Worm (Caenorhabditis elegans) whole organism, L1 larva: ENCODE measurements around the gene fbxa-66.

Source experiments
- C04F5.9 ChIP-seq: sonication (generic microtip); optimal IDR thresholded peaks from 2 replicates; lab custom pipeline; 2016; ENCODE audit warnings: missing genetic modification characterization, missing compliant biosample characterization
- C16A3.4 ChIP-seq: fragments of 150-350 bp; optimal IDR thresholded peaks from 2 replicates; lab custom pipeline; 2014; ENCODE audit warnings: missing biosample characterization, missing genetic modification characterization
- C34B4.2 ChIP-seq: sonication (generic microtip); optimal IDR thresholded peaks from 2 replicates; lab custom pipeline; 2017; ENCODE audit warnings: mild to moderate bottlenecking, missing genetic modification characterization, missing compliant biosample characterization
- aha-1 ChIP-seq: fragments of 150-350 bp; optimal IDR thresholded peaks from 2 replicates; lab custom pipeline; 2014; ENCODE audit warnings: missing biosample characterization, missing genetic modification characterization
- aly-2 ChIP-seq: fragments of 150-350 bp; optimal IDR thresholded peaks from 2 replicates; lab custom pipeline; 2014; ENCODE audit warnings: missing biosample characterization, missing genetic modification characterization
- blmp-1 ChIP-seq: fragments of 150-350 bp; optimal IDR thresholded peaks from 2 replicates; lab custom pipeline; 2014; ENCODE audit warnings: missing biosample characterization, missing genetic modification characterization
- ces-1 ChIP-seq: fragments of 150-350 bp; optimal IDR thresholded peaks from 2 replicates; lab custom pipeline; 2014; ENCODE audit warnings: missing biosample characterization, missing genetic modification reagents, missing genetic modification characterization
- efl-1 ChIP-seq, 4 experiments: fragments of 150-350 bp; optimal IDR thresholded peaks in 3 of 4; peaks in 1 of 4; 1 replicate in 1 of 4; 2 replicates in 3 of 4; lab custom pipeline; 2014; ENCODE audit warnings: missing biosample characterization in 2 of 4, missing genetic modification characterization in 2 of 4, missing genetic modification reagents in 2 of 4
- egl-13 ChIP-seq: sonication (generic microtip); optimal IDR thresholded peaks from 2 replicates; lab custom pipeline; 2016; ENCODE audit warnings: missing genotype, missing genetic modification reagents, missing genetic modification characterization, missing compliant biosample characterization
- egl-27 ChIP-seq, 2 experiments: fragments of 150-350 bp in 1 of 2; sonication (generic microtip); optimal IDR thresholded peaks; 3 replicates each; lab custom pipeline; 2017 to 2018; ENCODE audit warnings: missing biosample characterization in 2 of 2, missing genetic modification characterization in 2 of 2, missing genetic modification reagents in 2 of 2
- elt-3 ChIP-seq, 6 experiments: fragments of 150-350 bp in 1 of 6; sonication (generic microtip); optimal IDR thresholded peaks; 2 replicates each; lab custom pipeline; 2017 to 2018; ENCODE audit warnings: missing biosample characterization in 6 of 6, missing genetic modification characterization in 6 of 6, inconsistent platforms in 1 of 6
- ets-5 ChIP-seq: fragments of 200-800 bp; sonication (Bioruptor generic); IDR thresholded peaks from 2 replicates; pipeline ENCODE4 v1.3.6; 2022; ENCODE audit warnings: missing genetic modification characterization, missing compliant biosample characterization
- fkh-10 ChIP-seq: sonication (generic microtip); optimal IDR thresholded peaks from 2 replicates; lab custom pipeline; 2017; ENCODE audit warnings: missing biosample characterization, missing genetic modification reagents, missing genetic modification characterization
- fos-1 ChIP-seq: fragments of 150-350 bp; optimal IDR thresholded peaks from 2 replicates; lab custom pipeline; 2014; ENCODE audit warnings: missing biosample characterization, missing genetic modification characterization
- grh-1 ChIP-seq: fragments of 200-800 bp; sonication (Bioruptor generic); IDR thresholded peaks from 2 replicates; pipeline ENCODE4 v1.3.6; 2022; ENCODE audit warnings: missing genetic modification reagents, missing genetic modification characterization, missing compliant biosample characterization
- hlh-17 ChIP-seq: fragments of 200-800 bp; sonication (Bioruptor generic); optimal IDR thresholded peaks from 2 replicates; lab custom pipeline; 2018; ENCODE audit warnings: missing genetic modification characterization, mild to moderate bottlenecking, missing compliant biosample characterization, moderate library complexity, borderline replicate concordance
- lin-13 ChIP-seq: fragments of 150-350 bp; optimal IDR thresholded peaks from 2 replicates; lab custom pipeline; 2014; ENCODE audit warnings: missing biosample characterization, missing genetic modification reagents, missing genetic modification characterization
- lin-14 ChIP-seq: fragments of 200-800 bp; sonication (Bioruptor generic); optimal IDR thresholded peaks from 2 replicates; lab custom pipeline; 2018; ENCODE audit warnings: mild to moderate bottlenecking, missing genetic modification characterization, moderate library complexity, missing compliant biosample characterization
- lin-39 ChIP-seq: fragments of 150-350 bp; optimal IDR thresholded peaks from 2 replicates; lab custom pipeline; 2014; ENCODE audit warnings: missing biosample characterization, missing genetic modification reagents, missing genetic modification characterization
- lsy-2 ChIP-seq, 2 experiments: fragments of 150-350 bp; optimal IDR thresholded peaks; 2 replicates each; lab custom pipeline; 2014; ENCODE audit warnings: missing biosample characterization in 2 of 2, missing genetic modification characterization in 2 of 2
- mdl-1 ChIP-seq, 2 experiments: fragments of 150-350 bp; optimal IDR thresholded peaks; 2 replicates each; lab custom pipeline; 2014 to 2017; ENCODE audit warnings: missing biosample characterization in 2 of 2, missing genetic modification characterization in 2 of 2, inconsistent platforms in 1 of 2
- mep-1 ChIP-seq: fragments of 150-350 bp; optimal IDR thresholded peaks from 2 replicates; lab custom pipeline; 2014; ENCODE audit warnings: missing biosample characterization, missing genetic modification characterization
- nhr-11 ChIP-seq: fragments of 150-350 bp; optimal IDR thresholded peaks from 2 replicates; lab custom pipeline; 2014; ENCODE audit warnings: missing biosample characterization, missing genetic modification characterization
- nhr-12 ChIP-seq: sonication (generic microtip); optimal IDR thresholded peaks from 2 replicates; lab custom pipeline; 2017; ENCODE audit warnings: missing biosample characterization, missing genetic modification characterization
- nhr-20 ChIP-seq: sonication (generic microtip); optimal IDR thresholded peaks from 2 replicates; lab custom pipeline; 2016; ENCODE audit warnings: mild to moderate bottlenecking, missing genetic modification characterization, missing compliant biosample characterization
- nhr-28 ChIP-seq: fragments of 150-350 bp; optimal IDR thresholded peaks from 2 replicates; lab custom pipeline; 2014; ENCODE audit warnings: missing biosample characterization, missing genetic modification characterization
- nhr-71 ChIP-seq: sonication (generic microtip); optimal IDR thresholded peaks from 2 replicates; lab custom pipeline; 2016; ENCODE audit warnings: mild to moderate bottlenecking, missing genetic modification characterization, moderate library complexity, missing compliant biosample characterization
- nhr-77 ChIP-seq: fragments of 150-350 bp; optimal IDR thresholded peaks from 2 replicates; lab custom pipeline; 2014; ENCODE audit warnings: missing biosample characterization, missing genetic modification characterization
- nhr-84 ChIP-seq: sonication (generic microtip); optimal IDR thresholded peaks from 2 replicates; lab custom pipeline; 2017; ENCODE audit warnings: missing biosample characterization, missing genetic modification characterization
- nhr-85 ChIP-seq: sonication (generic microtip); peaks from one replicate; lab custom pipeline; 2016; ENCODE audit warnings: missing genetic modification characterization, inconsistent platforms, missing compliant biosample characterization
- nhr-90 ChIP-seq: sonication (generic microtip); optimal IDR thresholded peaks from 2 replicates; lab custom pipeline; 2016; ENCODE audit warnings: mild to moderate bottlenecking, missing genetic modification characterization, missing compliant biosample characterization; ENCODE audit not compliant: poor library complexity
- skn-1 ChIP-seq: fragments of 150-350 bp; optimal IDR thresholded peaks from 2 replicates; lab custom pipeline; 2014; ENCODE audit warnings: missing biosample characterization, missing genetic modification characterization
- snu-23 ChIP-seq: sonication (generic microtip); optimal IDR thresholded peaks from 2 replicates; lab custom pipeline; 2016; ENCODE audit warnings: missing genetic modification characterization, missing compliant biosample characterization
- sptf-1 ChIP-seq: fragments of 150-350 bp; optimal IDR thresholded peaks from 2 replicates; lab custom pipeline; 2014; ENCODE audit warnings: missing biosample characterization, missing genetic modification characterization
- sup-37 ChIP-seq: fragments of 200-800 bp; sonication (Bioruptor generic); optimal IDR thresholded peaks from 2 replicates; lab custom pipeline; 2018; ENCODE audit warnings: mild to moderate bottlenecking, missing genetic modification characterization, missing compliant biosample characterization
- swsn-7 ChIP-seq: sonication (generic microtip); optimal IDR thresholded peaks from 2 replicates; lab custom pipeline; 2016; ENCODE audit warnings: missing genetic modification characterization, missing compliant biosample characterization
- tlp-1 ChIP-seq: fragments of 150-350 bp; optimal IDR thresholded peaks from 2 replicates; lab custom pipeline; 2014; ENCODE audit warnings: missing biosample characterization, missing genetic modification characterization
- unc-130 ChIP-seq: fragments of 150-350 bp; optimal IDR thresholded peaks from 2 replicates; lab custom pipeline; 2017; ENCODE audit warnings: missing biosample characterization, missing genetic modification characterization, inconsistent platforms
- unc-30 ChIP-seq: sonication (generic microtip); optimal IDR thresholded peaks from 2 replicates; lab custom pipeline; 2017; ENCODE audit warnings: missing biosample characterization, missing genetic modification characterization
- unc-62 ChIP-seq: fragments of 150-350 bp; optimal IDR thresholded peaks from 2 replicates; lab custom pipeline; 2014; ENCODE audit warnings: missing biosample characterization, missing genetic modification reagents, missing genetic modification characterization
- unc-98 ChIP-seq: fragments of 200-800 bp; sonication (Bioruptor generic); IDR thresholded peaks from 2 replicates; pipeline ENCODE4 v1.3.6; 2022; ENCODE audit warnings: missing genetic modification characterization, missing compliant biosample characterization
- xbp-1 ChIP-seq: sonication (generic microtip); optimal IDR thresholded peaks from 2 replicates; lab custom pipeline; 2016; ENCODE audit warnings: missing genetic modification characterization, missing compliant biosample characterization
- zip-4 ChIP-seq: fragments of 200-800 bp; sonication (Bioruptor generic); optimal IDR thresholded peaks from 2 replicates; lab custom pipeline; 2018; ENCODE audit warnings: mild to moderate bottlenecking, missing genetic modification characterization, moderate library complexity, missing compliant biosample characterization

Gene fbxa-66

DNA sequence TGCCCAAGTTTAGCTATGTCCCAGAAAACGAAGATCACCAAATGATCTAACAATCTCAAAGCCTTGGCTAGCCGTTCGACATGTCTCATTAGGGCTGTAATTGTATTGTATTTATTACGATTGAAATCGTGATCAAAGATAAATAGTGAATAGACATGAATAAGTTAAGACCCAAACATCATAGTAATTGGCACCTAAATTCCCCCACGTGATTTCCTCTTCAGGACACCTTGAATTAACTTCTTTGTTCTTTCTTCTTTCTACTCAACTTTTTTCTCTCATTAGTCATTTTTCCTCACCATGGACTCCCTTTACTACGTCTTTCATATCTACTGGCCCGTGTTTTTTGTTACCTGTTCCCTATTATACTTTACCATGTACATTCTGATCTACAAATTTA lies 48.8 kb upstream of the fbxa-66 start, which contains the start of gene srd-69:
TSS of gene srd-69 (plus strand) at position 301 of the 400 bp plus-strand sequence.
- no peak for TF ChIP-seq swsn-7 (tag; lab: Kevin White, UChicago)
- no peak for TF ChIP-seq sup-37 (GFP tag; lab: Kevin White, UChicago)
- TF ChIP-seq grh-1 (GFP tag; lab: Robert Waterston, UW) = no peak
- TF ChIP-seq unc-98 (GFP tag; lab: Robert Waterston, UW) = no peak

DNA sequence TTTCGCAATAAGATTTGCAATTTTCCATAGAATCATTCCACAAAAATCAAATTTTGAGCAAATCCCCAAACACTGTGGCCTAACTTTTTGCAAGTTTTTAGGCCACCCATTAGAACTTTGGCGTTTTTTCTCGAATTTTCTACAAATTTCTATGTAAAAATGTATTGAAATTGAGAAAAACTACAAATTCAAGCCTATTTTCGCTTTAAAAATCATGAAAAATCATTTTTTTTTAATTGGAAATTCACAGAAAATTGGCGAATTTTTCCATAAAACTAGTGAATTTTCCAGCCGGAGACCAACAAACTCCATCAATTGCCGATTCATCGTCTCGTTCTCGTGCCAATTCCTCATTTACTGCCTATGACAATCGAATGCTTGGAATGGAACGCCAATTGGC lies 36.1 kb upstream of the fbxa-66 start:
- TF ChIP-seq efl-1 (optimal IDR thresholded peaks at IDR 0.05; lab: Kevin White, UChicago) (no peak), efl-1 (GFP tag; optimal IDR thresholded peaks at IDR 0.05 in 1 of 2; lab: Kevin White, UChicago) (peak in 1 of 2 experiments; percentile 91), skn-1 (tag; lab: Kevin White, UChicago) (no peak), unc-30 (tag; lab: Kevin White, UChicago) (no peak)

ce11 chrIII:2347291-2347690 lies 33.5 kb upstream of the fbxa-66 start, which contains the start of gene gip-1:
Gene gip-1, plus strand, starts transcription at chrIII:2347591.
- no peak for TF ChIP-seq mep-1 (tag; lab: Kevin White, UChicago)
- TF ChIP-seq egl-27 (tag; optimal IDR thresholded peaks at IDR 0.05; lab: Kevin White, UChicago) = no peak
- no peak for TF ChIP-seq snu-23 (GFP tag; lab: Kevin White, UChicago)
- no peak for TF ChIP-seq sptf-1 (tag; lab: Kevin White, UChicago)
- TF ChIP-seq nhr-85 (tag; lab: Kevin White, UChicago) = peak; percentile 9

ce11 chrIII:2343273-2343672 lies 29.4 kb upstream of the fbxa-66 start, which contains the start of gene phf-5:
Gene phf-5, plus strand, starts transcription at chrIII:2343573.
- TF ChIP-seq ets-5 (GFP tag; lab: Robert Waterston, UW) (no peak), unc-130 (no peak), tlp-1 (tag; lab: Kevin White, UChicago) (no peak), C04F5.9 (tag; lab: Kevin White, UChicago) (no peak), nhr-28 (tag; lab: Kevin White, UChicago) (no peak), nhr-84 (tag; lab: Kevin White, UChicago) (no peak), lin-14 (GFP tag; lab: Kevin White, UChicago) (no peak), lin-39 (no peak), blmp-1 (tag; lab: Kevin White, UChicago) (no peak), sup-37 (GFP tag; lab: Kevin White, UChicago) (no peak), unc-30 (tag; lab: Kevin White, UChicago) (no peak), nhr-90 (tag; lab: Kevin White, UChicago) (no peak)

DNA sequence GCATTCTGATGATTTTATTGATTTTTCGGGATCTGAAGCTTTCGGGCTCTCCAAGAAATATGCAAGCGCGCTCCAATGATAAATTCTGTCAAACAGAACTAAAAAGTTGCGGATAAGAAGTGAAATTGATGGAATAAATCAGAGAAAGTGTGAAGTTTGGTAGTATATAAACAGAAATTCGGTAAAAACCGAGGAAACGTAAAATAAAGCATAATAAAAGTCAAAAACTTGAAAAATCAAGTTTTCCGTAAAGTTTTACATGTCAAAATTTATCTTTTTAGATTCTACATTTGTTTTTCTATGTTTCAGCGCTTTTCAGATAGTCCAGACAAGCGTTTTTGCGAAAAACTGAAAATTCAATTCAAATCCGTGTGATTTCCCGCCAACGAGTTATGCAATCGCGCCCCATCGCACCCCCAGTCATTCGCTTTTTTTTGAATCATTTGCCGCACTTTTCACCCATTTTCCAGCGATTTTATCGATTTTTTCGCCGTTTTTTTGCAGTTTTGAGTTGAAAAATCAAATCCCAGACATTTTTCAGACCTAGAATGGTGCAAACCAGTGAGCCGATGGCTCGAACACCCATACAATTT lies 17.3 kb upstream of the fbxa-66 start, which contains the start of the genes Y54F10BM.13 and ppm-1.D:
TSS of gene Y54F10BM.13 (minus strand) at position 51 of the 593 bp plus-strand sequence.
TSS of gene ppm-1.D (plus strand) at position 540 of the 593 bp plus-strand sequence.
- peak; percentile 42 for TF ChIP-seq xbp-1 (tag; lab: Kevin White, UChicago)
- TF ChIP-seq lin-39 = no peak
- TF ChIP-seq sptf-1 (tag; lab: Kevin White, UChicago) = no peak
- TF ChIP-seq egl-13 = no peak
- TF ChIP-seq nhr-71 = no peak
- TF ChIP-seq nhr-11 (tag; lab: Kevin White, UChicago) = no peak
- TF ChIP-seq elt-3 (tag; optimal IDR thresholded peaks at IDR 0.05; lab: Kevin White, UChicago) = no peak
- no peak for TF ChIP-seq egl-27 (tag; optimal IDR thresholded peaks at IDR 0.05; lab: Kevin White, UChicago)
- no peak for TF ChIP-seq lin-13 (GFP tag; lab: Kevin White, UChicago)
- TF ChIP-seq sup-37 (GFP tag; lab: Kevin White, UChicago) = no peak
- no peak for TF ChIP-seq nhr-77
- no peak for TF ChIP-seq lin-14 (GFP tag; lab: Kevin White, UChicago)
- TF ChIP-seq fkh-10 (GFP tag; lab: Kevin White, UChicago) = no peak
- TF ChIP-seq unc-30 (tag; lab: Kevin White, UChicago) = no peak
- no peak for TF ChIP-seq nhr-20 (tag; lab: Kevin White, UChicago)
- no peak for TF ChIP-seq ces-1
- no peak for TF ChIP-seq mep-1 (tag; lab: Kevin White, UChicago)
- peak; percentile 39 to 65 for TF ChIP-seq lsy-2 (tag; optimal IDR thresholded peaks at IDR 0.05; lab: Kevin White, UChicago)
- no peak for TF ChIP-seq zip-4 (GFP tag; lab: Kevin White, UChicago)
- no peak for TF ChIP-seq aha-1 (tag; lab: Kevin White, UChicago)
- TF ChIP-seq C16A3.4 (tag; lab: Kevin White, UChicago) = peak; percentile 31
- no peak for TF ChIP-seq nhr-12 (tag; lab: Kevin White, UChicago)
- TF ChIP-seq hlh-17 (GFP tag; lab: Kevin White, UChicago) = no peak
- TF ChIP-seq blmp-1 (tag; lab: Kevin White, UChicago) = peak; percentile 35
- TF ChIP-seq aly-2 (tag; lab: Kevin White, UChicago) = no peak
- no peak for TF ChIP-seq mdl-1 (tag; optimal IDR thresholded peaks at IDR 0.05; lab: Kevin White, UChicago)
- no peak for TF ChIP-seq fos-1 (tag; lab: Kevin White, UChicago)
- TF ChIP-seq C34B4.2 (tag; lab: Kevin White, UChicago) = no peak
- TF ChIP-seq skn-1 (tag; lab: Kevin White, UChicago) = no peak
- no peak for TF ChIP-seq unc-62 (GFP tag; lab: Kevin White, UChicago)
